Worm (Caenorhabditis elegans) whole organism, young adult: ENCODE data around the gene dpy-3.

Experiments used
- C06A6.2 ChIP-seq: fragments of 200-800 bp; sonication (Bioruptor generic); conservative IDR thresholded peaks from 2 replicates; pipeline ENCODE4 v1.3.6; 2022; ENCODE audit warnings: missing genetic modification characterization, missing compliant biosample characterization
- D2030.7 ChIP-seq: fragments of 200-800 bp; sonication (Bioruptor generic); IDR thresholded peaks from 2 replicates; pipeline ENCODE4 v1.3.6; 2022; ENCODE audit warnings: missing genetic modification reagents, missing genetic modification characterization, missing compliant biosample characterization
- athp-1 ChIP-seq: sonication (generic microtip); optimal IDR thresholded peaks from 2 replicates; lab custom pipeline; 2017; ENCODE audit warnings: mild to moderate bottlenecking, missing genetic modification characterization, missing compliant biosample characterization
- gei-17 ChIP-seq: fragments of 200-800 bp; sonication (Bioruptor generic); optimal IDR thresholded peaks from 2 replicates; lab custom pipeline; 2018; ENCODE audit warnings: mild to moderate bottlenecking, missing genetic modification characterization, missing compliant biosample characterization
- hmg-20 ChIP-seq: fragments of 200-800 bp; sonication (Bioruptor generic); IDR thresholded peaks from 2 replicates; pipeline ENCODE4 v1.3.6; 2022; ENCODE audit warnings: missing genetic modification reagents, missing genetic modification characterization, missing compliant biosample characterization
- lin-35 ChIP-seq, 3 experiments: fragments of 150-350 bp in 2 of 3; sonication (generic microtip) in 1 of 3; optimal IDR thresholded peaks; 2 replicates each; lab custom pipeline; 2014 to 2018; ENCODE audit warnings: missing biosample characterization in 3 of 3, missing genetic modification characterization in 3 of 3, missing genetic modification reagents in 3 of 3
- madf-10 ChIP-seq: sonication (generic microtip); optimal IDR thresholded peaks from 2 replicates; lab custom pipeline; 2016; ENCODE audit warnings: mild to moderate bottlenecking, missing genetic modification characterization, missing compliant biosample characterization
- unc-62 ChIP-seq: fragments of 150-350 bp; optimal IDR thresholded peaks from 2 replicates; lab custom pipeline; 2014; ENCODE audit warnings: missing biosample characterization, missing genetic modification reagents, missing genetic modification characterization
- ztf-18 ChIP-seq: sonication (generic microtip); optimal IDR thresholded peaks from 2 replicates; lab custom pipeline; 2016; ENCODE audit warnings: missing genotype, mild to moderate bottlenecking, missing genetic modification characterization, missing compliant biosample characterization

DNA sequence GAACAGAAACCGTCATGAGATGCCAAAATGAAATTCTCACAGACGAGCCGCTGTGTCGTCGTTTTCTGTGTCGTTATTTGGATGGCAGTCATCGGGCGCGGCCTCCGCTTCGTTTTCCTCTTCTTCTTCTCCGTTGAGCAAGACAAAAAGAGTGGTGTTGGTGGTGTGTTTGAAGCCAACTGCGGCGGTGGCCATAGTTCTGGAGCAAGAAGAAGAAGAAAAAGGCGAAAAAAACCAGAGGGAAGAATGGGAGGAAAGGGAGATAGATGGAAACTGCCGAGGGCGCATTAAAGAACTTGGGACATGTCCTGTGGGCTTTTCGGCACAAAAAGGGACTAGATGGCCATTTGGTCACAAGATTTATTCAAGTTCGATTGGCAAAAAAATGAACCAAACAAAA lies 13.8 kb downstream of the dpy-3 start, which contains the start of gene F53B1.9:
- TF ChIP-seq madf-10 (no peak), C06A6.2 (GFP tag; lab: Robert Waterston, UW) (no peak), athp-1 (tag; lab: Kevin White, UChicago) (no peak), gei-17 (no peak), unc-62 (no peak), lin-35 (GFP tag; optimal IDR thresholded peaks at IDR 0.05; lab: Kevin White, UChicago) (no peak), hmg-20 (GFP tag; lab: Robert Waterston, UW) (no peak), ztf-18 (tag; lab: Kevin White, UChicago) (no peak), D2030.7 (GFP tag; lab: Robert Waterston, UW) (no peak)
